Worm (Caenorhabditis elegans): ENCODE data around the gene C28H8.8.

Gene C28H8.8

DNA sequence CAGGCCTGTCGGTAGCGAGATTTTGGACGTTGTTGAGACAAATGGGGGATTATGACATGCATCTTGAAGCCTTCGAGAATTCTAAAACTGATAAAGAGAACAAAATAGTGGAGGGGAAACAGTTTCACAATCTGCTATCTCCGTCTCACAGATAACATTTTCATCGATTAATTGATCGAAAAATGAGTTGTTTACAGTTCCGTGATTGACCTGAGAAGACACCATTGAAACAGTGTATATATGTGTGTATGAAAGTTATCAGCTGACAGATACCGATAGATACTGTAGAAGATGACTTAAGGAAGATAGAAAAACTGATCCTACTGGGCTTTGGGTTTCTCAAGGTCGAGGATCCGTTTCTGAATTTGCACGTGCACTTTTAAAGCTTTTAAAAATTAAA is 49.4 kb downstream of the C28H8.8 start:
- TF ChIP-seq dsc-1 (tag; optimal IDR thresholded peaks at IDR 0.05) (no peak), dpl-1 (GFP tag; optimal IDR thresholded peaks at IDR 0.05) (peak in 1 of 3 experiments; percentile 7), lsy-2 (tag; optimal IDR thresholded peaks at IDR 0.05) (peak; percentile 21 to 49), fos-1 (tag; optimal IDR thresholded peaks at IDR 0.05) (no peak), elt-2 (tag; optimal IDR thresholded peaks at IDR 0.05) (peak; percentile 75), nhr-85 (tag) (peak; percentile 72), snu-23 (GFP tag; optimal IDR thresholded peaks at IDR 0.05) (peak; percentile 9), lin-14 (GFP tag; optimal IDR thresholded peaks at IDR 0.05) (peak; percentile 25), lin-35 (GFP tag; optimal IDR thresholded peaks at IDR 0.05) (peak in 1 of 2 experiments; percentile 41), rnt-1 (tag; optimal IDR thresholded peaks at IDR 0.05) (no peak), mep-1 (tag; optimal IDR thresholded peaks at IDR 0.05) (peak; percentile 28), elt-3 (tag; optimal IDR thresholded peaks at IDR 0.05) (peak in 3 of 6 experiments; percentile 5 to 85 (median 78)), tbx-2 (tag; optimal IDR thresholded peaks at IDR 0.05) (peak; percentile 21), nhr-71 (tag; optimal IDR thresholded peaks at IDR 0.05) (peak; percentile 59), hpl-2 (GFP tag; optimal IDR thresholded peaks at IDR 0.05) (peak; percentile 24), nhr-20 (tag; optimal IDR thresholded peaks at IDR 0.05) (peak; percentile 35), sptf-1 (tag; optimal IDR thresholded peaks at IDR 0.05) (no peak), nhr-90 (tag; optimal IDR thresholded peaks at IDR 0.05; ENCODE audit: poor library complexity) (peak; percentile 53)

ce11 chrIII:5838159-5839046 is 50.2 kb downstream of the C28H8.8 start:
- TF ChIP-seq snu-23 (GFP tag; optimal IDR thresholded peaks at IDR 0.05) (peak; percentile 66), aha-1 (tag; optimal IDR thresholded peaks at IDR 0.05) (no peak), skn-1 (tag; optimal IDR thresholded peaks at IDR 0.05) (no peak), unc-30 (tag; optimal IDR thresholded peaks at IDR 0.05) (no peak), xbp-1 (tag; optimal IDR thresholded peaks at IDR 0.05) (no peak), lin-35 (GFP tag; optimal IDR thresholded peaks at IDR 0.05) (peak in 1 of 2 experiments; percentile 61), alr-1 (tag; optimal IDR thresholded peaks at IDR 0.05; ENCODE audit: borderline replicate concordance) (no peak), lin-15B (tag; optimal IDR thresholded peaks at IDR 0.05) (no peak), blmp-1 (tag; optimal IDR thresholded peaks at IDR 0.05) (peak; percentile 83), hlh-4 (tag; optimal IDR thresholded peaks at IDR 0.05) (no peak), nhr-71 (tag; optimal IDR thresholded peaks at IDR 0.05) (peak; percentile 76), pax-3 (tag; optimal IDR thresholded peaks at IDR 0.05) (peak; percentile 54), lin-14 (GFP tag; optimal IDR thresholded peaks at IDR 0.05) (peak; percentile 72), dpl-1 (GFP tag; optimal IDR thresholded peaks at IDR 0.05) (no peak), efl-1 (optimal IDR thresholded peaks at IDR 0.05) (peak in 1 of 2 experiments; percentile 1), efl-1 (GFP tag; optimal IDR thresholded peaks at IDR 0.05 in 1 of 2) (no peak), pag-3 (tag; optimal IDR thresholded peaks at IDR 0.05; ENCODE audit: borderline replicate concordance, insufficient read depth) (no peak), elt-2 (tag; optimal IDR thresholded peaks at IDR 0.05) (peak; percentile 74), snpc-4 (tag; optimal IDR thresholded peaks at IDR 0.05) (no peak), mdl-1 (tag; optimal IDR thresholded peaks at IDR 0.05) (peak in 1 of 2 experiments; percentile 84), fkh-4 (tag; optimal IDR thresholded peaks at IDR 0.05; ENCODE audit: borderline replicate concordance) (no peak), ceh-88 (GFP tag; IDR thresholded peaks at IDR 0.05) (no peak), lin-13 (GFP tag; optimal IDR thresholded peaks at IDR 0.05) (no peak), ama-1 (optimal IDR thresholded peaks at IDR 0.05) (peak; percentile 70), mef-2 (tag; optimal IDR thresholded peaks at IDR 0.05) (no peak), nhr-47 (tag; optimal IDR thresholded peaks at IDR 0.05) (peak; percentile 18), nhr-19 (GFP tag; conservative IDR thresholded peaks at IDR 0.05) (peak; percentile 46), nhr-12 (tag; optimal IDR thresholded peaks at IDR 0.05) (no peak), elt-3 (tag; optimal IDR thresholded peaks at IDR 0.05) (peak in 5 of 6 experiments; percentile 14 to 76 (median 54)), nhr-77 (tag; optimal IDR thresholded peaks at IDR 0.05) (peak; percentile 66), Y116A8C.19 (tag; optimal IDR thresholded peaks at IDR 0.05; ENCODE audit: borderline replicate concordance) (no peak), unc-86 (tag; optimal IDR thresholded peaks at IDR 0.05) (no peak), nhr-90 (tag; optimal IDR thresholded peaks at IDR 0.05; ENCODE audit: poor library complexity) (peak; percentile 62), efl-3 (GFP tag; optimal IDR thresholded peaks at IDR 0.05) (no peak), mep-1 (tag; optimal IDR thresholded peaks at IDR 0.05) (peak; percentile 25), C16A3.4 (tag; optimal IDR thresholded peaks at IDR 0.05) (peak; percentile 52), egl-27 (tag; optimal IDR thresholded peaks at IDR 0.05) (no peak), nhr-85 (tag) (peak; percentile 79), C04F5.9 (tag; optimal IDR thresholded peaks at IDR 0.05) (no peak), zip-4 (GFP tag; optimal IDR thresholded peaks at IDR 0.05) (no peak)
